Worm (Caenorhabditis elegans) whole organism, L2 larva: ENCODE data around the gene srh-20.

Experiments
- R02D3.7 ChIP-seq: fragments of 150-350 bp; optimal IDR thresholded peaks from 2 replicates; lab custom pipeline; 2014; ENCODE audit warnings: missing biosample characterization, missing genetic modification characterization
- ama-1 ChIP-seq: fragments of 150-350 bp; optimal IDR thresholded peaks from 2 replicates; lab custom pipeline; 2018; ENCODE audit warnings: inconsistent platforms
- blmp-1 ChIP-seq: sonication (generic microtip); optimal IDR thresholded peaks from 2 replicates; lab custom pipeline; 2017; ENCODE audit warnings: missing genetic modification characterization, mild to moderate bottlenecking, missing compliant biosample characterization, antibody characterized with exemption, moderate library complexity; ENCODE audit not compliant: insufficient read depth
- egl-27 ChIP-seq: sonication (generic microtip); optimal IDR thresholded peaks from 3 replicates; lab custom pipeline; 2017; ENCODE audit warnings: missing biosample characterization, missing genetic modification reagents, missing genetic modification characterization
- lin-39 ChIP-seq: fragments of 150-350 bp; optimal IDR thresholded peaks from 2 replicates; lab custom pipeline; 2014; ENCODE audit warnings: missing biosample characterization, missing genetic modification reagents, missing genetic modification characterization
- lsy-2 ChIP-seq, 2 experiments: fragments of 150-350 bp in 1 of 2; sonication (generic microtip) in 1 of 2; optimal IDR thresholded peaks; 2 replicates each; lab custom pipeline; 2014 to 2017; ENCODE audit warnings: missing biosample characterization in 2 of 2, missing genetic modification characterization in 2 of 2
- nhr-25 ChIP-seq: fragments of 150-350 bp; sonication (generic microtip); optimal IDR thresholded peaks from 3 replicates; lab custom pipeline; 2014; ENCODE audit warnings: missing biosample characterization, missing genetic modification characterization
- nhr-77 ChIP-seq: fragments of 150-350 bp; optimal IDR thresholded peaks from 2 replicates; lab custom pipeline; 2014; ENCODE audit warnings: missing biosample characterization, missing genetic modification characterization
- unc-62 ChIP-seq: fragments of 150-350 bp; optimal IDR thresholded peaks from 2 replicates; lab custom pipeline; 2014; ENCODE audit warnings: missing biosample characterization, missing genetic modification reagents, missing genetic modification characterization
- ztf-1 ChIP-seq: fragments of 200-800 bp; sonication (Bioruptor generic); conservative IDR thresholded peaks from 2 replicates; pipeline ENCODE4 v1.3.6; 2022; ENCODE audit warnings: missing genetic modification characterization, missing compliant biosample characterization
- ztf-11 ChIP-seq: sonication (generic microtip); optimal IDR thresholded peaks from 2 replicates; lab custom pipeline; 2017; ENCODE audit warnings: missing biosample characterization, missing genetic modification characterization

DNA sequence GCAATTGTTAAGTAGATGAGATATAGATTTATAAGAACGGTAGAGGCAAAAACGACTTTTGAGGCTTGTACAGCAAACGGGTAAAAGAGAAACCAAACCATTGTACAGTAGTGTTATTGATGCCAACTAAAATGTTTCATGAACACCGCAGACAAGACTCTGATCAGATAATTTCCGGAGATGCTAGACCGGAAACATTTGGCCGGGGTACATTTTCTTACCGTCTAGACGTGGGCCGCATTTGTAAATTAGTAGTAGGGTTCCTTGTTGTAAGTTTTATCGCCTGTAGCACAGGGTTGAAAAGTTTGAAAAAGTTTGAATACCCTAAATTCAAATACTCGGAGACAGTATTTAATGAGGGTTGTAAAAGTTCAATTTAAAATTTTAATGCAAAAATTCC is 43.3 kb upstream of the srh-20 start, which contains the start of gene str-32:
- TF ChIP-seq ztf-1 (no peak), R02D3.7 (no peak), nhr-77 (tag; lab: Kevin White, UChicago) (no peak), ama-1 (lab: Kevin White, UChicago) (no peak), nhr-25 (tag; lab: Kevin White, UChicago) (no peak), unc-62 (GFP tag; lab: Kevin White, UChicago) (no peak), blmp-1 (tag; lab: Kevin White, UChicago) (no peak), egl-27 (tag; lab: Kevin White, UChicago) (no peak), lsy-2 (tag; optimal IDR thresholded peaks at IDR 0.05; lab: Kevin White, UChicago) (no peak), ztf-11 (no peak), lin-39 (tag; lab: Kevin White, UChicago) (no peak)
